Fruit fly (Drosophila melanogaster) whole organism, embryonic: ENCODE measurements around the gene Tengl1.

Experiments
- Asciz ChIP-seq: fragments of 200-800 bp; sonication (Bioruptor generic); optimal IDR thresholded peaks from 2 replicates; lab custom pipeline; 2017; ENCODE audit warnings: missing biosample characterization, mild to moderate bottlenecking, missing genetic modification characterization, missing genetic modification reagents
- Awh ChIP-seq: fragments of 200-800 bp; sonication (Bioruptor generic); IDR thresholded peaks from 2 replicates; pipeline ENCODE4, ENCODE4 v1.3.6; 2022; ENCODE audit warnings: missing biosample characterization, missing genetic modification characterization
- C15 ChIP-seq: fragments of 200-800 bp; sonication (Bioruptor generic); IDR thresholded peaks from 3 replicates; pipeline ENCODE4 v1.3.6; 2022; ENCODE audit warnings: missing biosample characterization, missing genetic modification characterization
- CG11560 ChIP-seq: fragments of 200-800 bp; sonication (Bioruptor generic); IDR thresholded peaks from 3 replicates; pipeline ENCODE4 v1.3.6; 2022; ENCODE audit warnings: missing biosample characterization, missing genetic modification characterization
- CG12104 ChIP-seq: fragments of 200-800 bp; sonication (Bioruptor generic); optimal IDR thresholded peaks from 3 replicates; lab custom pipeline; 2016; ENCODE audit warnings: missing biosample characterization, missing genetic modification characterization
- CG12155 ChIP-seq: fragments of 200-800 bp; sonication (Bioruptor generic); optimal IDR thresholded peaks from 3 replicates; lab custom pipeline; 2016; ENCODE audit warnings: missing biosample characterization, missing genetic modification characterization
- CG17385 ChIP-seq: fragments of 200-800 bp; sonication (Bioruptor generic); optimal IDR thresholded peaks from 3 replicates; lab custom pipeline; 2018; ENCODE audit warnings: missing biosample characterization, mild to moderate bottlenecking, missing genetic modification characterization
- CG17829 ChIP-seq: fragments of 200-800 bp; optimal IDR thresholded peaks from 2 replicates; lab custom pipeline; 2019; ENCODE audit warnings: missing biosample characterization, mild to moderate bottlenecking, missing genetic modification characterization, moderate library complexity
- CG32772 ChIP-seq: fragments of 200-800 bp; sonication (Bioruptor generic); IDR thresholded peaks from 2 replicates; pipeline ENCODE4 v1.3.6; 2022; ENCODE audit warnings: missing biosample characterization, missing genetic modification characterization
- CG33557 ChIP-seq: fragments of 200-800 bp; sonication (Bioruptor generic); optimal IDR thresholded peaks from 2 replicates; lab custom pipeline; 2019; ENCODE audit warnings: missing biosample characterization, mild to moderate bottlenecking, missing genetic modification characterization, moderate library complexity
- CG3726 ChIP-seq: fragments of 200-800 bp; sonication (Bioruptor generic); IDR thresholded peaks from 3 replicates; pipeline ENCODE4, ENCODE4 v1.3.6; 2022; ENCODE audit warnings: missing biosample characterization, missing genetic modification characterization
- CG4730 ChIP-seq: fragments of 200-800 bp; sonication (Bioruptor generic); IDR thresholded peaks from 2 replicates; pipeline ENCODE4 v1.3.6; 2022; ENCODE audit warnings: missing biosample characterization, missing genetic modification characterization
- CG6689 ChIP-seq: fragments of 200-800 bp; sonication (Bioruptor generic); IDR thresholded peaks from 2 replicates; pipeline ENCODE4 v1.3.6; 2022; ENCODE audit warnings: missing biosample characterization, missing genetic modification characterization
- CG6765 ChIP-seq: fragments of 200-800 bp; sonication (Bioruptor generic); optimal IDR thresholded peaks from 3 replicates; lab custom pipeline; 2017; ENCODE audit warnings: missing biosample characterization, mild to moderate bottlenecking, missing genetic modification characterization
- CG8089 ChIP-seq: fragments of 200-800 bp; sonication (Bioruptor generic); optimal IDR thresholded peaks from 3 replicates; lab custom pipeline; 2016; ENCODE audit warnings: missing biosample characterization, missing genetic modification characterization
- CG9817 ChIP-seq: fragments of 200-800 bp; sonication (Bioruptor generic); optimal IDR thresholded peaks from 2 replicates; lab custom pipeline; 2018; ENCODE audit warnings: missing biosample characterization, mild to moderate bottlenecking, missing genetic modification characterization, moderate library complexity
- CG9876 ChIP-seq: fragments of 200-800 bp; sonication (Bioruptor generic); optimal IDR thresholded peaks from 2 replicates; lab custom pipeline; 2016; ENCODE audit warnings: missing biosample characterization, missing genetic modification characterization
- CkIIα-i1 ChIP-seq: fragments of 200-800 bp; sonication (Bioruptor generic); IDR thresholded peaks from 2 replicates; pipeline ENCODE4 v1.3.6; 2022; ENCODE audit warnings: missing biosample characterization, missing genetic modification characterization
- Dbx ChIP-seq: fragments of 200-800 bp; sonication (Bioruptor generic); IDR thresholded peaks from 3 replicates; pipeline ENCODE4 v1.3.6; 2022; ENCODE audit warnings: missing biosample characterization, missing genetic modification characterization
- ERR ChIP-seq: fragments of 200-800 bp; sonication (Bioruptor generic); optimal IDR thresholded peaks from 2 replicates; lab custom pipeline; 2016; ENCODE audit warnings: missing biosample characterization, missing genetic modification characterization
- Fer2 ChIP-seq: fragments of 200-800 bp; sonication (Bioruptor generic); optimal IDR thresholded peaks from 2 replicates; lab custom pipeline; 2018; ENCODE audit warnings: missing biosample characterization, mild to moderate bottlenecking, missing genetic modification characterization, moderate library complexity
- Gsc ChIP-seq: fragments of 200-800 bp; sonication (Bioruptor generic); IDR thresholded peaks from 2 replicates; pipeline ENCODE4 v1.3.6; 2022; ENCODE audit warnings: missing biosample characterization, missing genetic modification characterization
- HHEX ChIP-seq: fragments of 200-800 bp; sonication (Bioruptor generic); optimal IDR thresholded peaks from 3 replicates; lab custom pipeline; 2017; ENCODE audit warnings: missing biosample characterization, mild to moderate bottlenecking, missing genetic modification characterization, missing genetic modification reagents
- Hand ChIP-seq: fragments of 200-800 bp; sonication (Bioruptor generic); optimal IDR thresholded peaks from 2 replicates; lab custom pipeline; 2017; ENCODE audit warnings: mild to moderate bottlenecking, missing biosample characterization, missing genetic modification reagents, missing genetic modification characterization
- NK7.1 ChIP-seq: fragments of 200-800 bp; sonication (Bioruptor generic); optimal IDR thresholded peaks from 3 replicates; lab custom pipeline; 2016; ENCODE audit warnings: missing biosample characterization, missing genetic modification characterization
- Neu2 ChIP-seq: fragments of 200-800 bp; sonication (Bioruptor generic); optimal IDR thresholded peaks from 3 replicates; lab custom pipeline; 2016; ENCODE audit warnings: missing biosample characterization, missing genetic modification characterization, borderline replicate concordance
- abd-A ChIP-seq: fragments of 200-800 bp; sonication (Bioruptor generic); optimal IDR thresholded peaks from 3 replicates; lab custom pipeline; 2019; ENCODE audit warnings: missing biosample characterization, mild to moderate bottlenecking, missing genetic modification characterization, moderate library complexity
- amos ChIP-seq: fragments of 200-800 bp; sonication (Bioruptor generic); IDR thresholded peaks from 2 replicates; pipeline ENCODE4 v1.3.6; 2022; ENCODE audit warnings: missing biosample characterization, missing genetic modification characterization; ENCODE audit not compliant: partially characterized antibody
- aop ChIP-seq: fragments of 200-800 bp; sonication (Bioruptor generic); IDR thresholded peaks from 2 replicates; pipeline ENCODE4 v1.3.6; 2022; ENCODE audit warnings: missing biosample characterization, missing genetic modification characterization
- br ChIP-seq: fragments of >200 bp; optimal IDR thresholded peaks from 2 replicates; lab custom pipeline; 2017
- chif ChIP-seq, 2 experiments: fragments of 200-800 bp; sonication (Bioruptor generic); optimal IDR thresholded peaks; 3 replicates each; lab custom pipeline; 2016; ENCODE audit warnings: missing biosample characterization in 2 of 2, missing genetic modification characterization in 2 of 2
- dysf ChIP-seq: fragments of 200-800 bp; sonication (Bioruptor generic); IDR thresholded peaks from 3 replicates; pipeline ENCODE4 v1.3.6; 2022; ENCODE audit warnings: missing biosample characterization, missing genetic modification characterization
- gsb-n ChIP-seq: fragments of 200-800 bp; sonication (Bioruptor generic); optimal IDR thresholded peaks from 3 replicates; lab custom pipeline; 2018; ENCODE audit warnings: missing biosample characterization, mild to moderate bottlenecking, missing genetic modification characterization
- luna ChIP-seq: fragments of 200-800 bp; sonication (Bioruptor generic); optimal IDR thresholded peaks from 2 replicates; lab custom pipeline; 2016; ENCODE audit warnings: missing biosample characterization, missing genetic modification characterization
- otp ChIP-seq: fragments of 200-800 bp; sonication (Bioruptor generic); IDR thresholded peaks from 3 replicates; pipeline ENCODE4, ENCODE4 v1.3.6; 2022; ENCODE audit warnings: missing biosample characterization, missing genetic modification characterization
- phol ChIP-seq: fragments of 200-800 bp; sonication (Bioruptor generic); optimal IDR thresholded peaks from 3 replicates; lab custom pipeline; 2018; ENCODE audit warnings: missing biosample characterization, mild to moderate bottlenecking, missing genetic modification characterization, moderate library complexity
- pnt ChIP-seq: fragments of 200-800 bp; sonication (Bioruptor generic); optimal IDR thresholded peaks from 3 replicates; lab custom pipeline; 2016; ENCODE audit warnings: missing biosample characterization, missing genetic modification characterization
- prd ChIP-seq, 3 experiments: fragments of >200 bp in 2 of 3; fragments of 200-800 bp in 1 of 3; sonication (Bioruptor generic) in 1 of 3; optimal IDR thresholded peaks in 2 of 3; IDR thresholded peaks in 1 of 3; 2 replicates in 2 of 3; 3 replicates in 1 of 3; pipeline versions ENCODE4 v1.3.6 to Lab custom; 2017 to 2022; ENCODE audit warnings: missing biosample characterization in 1 of 3, missing genetic modification characterization in 1 of 3
- pum ChIP-seq: fragments of 200-800 bp; sonication (Bioruptor generic); optimal IDR thresholded peaks from 2 replicates; lab custom pipeline; 2016; ENCODE audit warnings: missing biosample characterization, missing genetic modification characterization
- repo ChIP-seq: fragments of 200-800 bp; sonication (Bioruptor generic); optimal IDR thresholded peaks from 2 replicates; lab custom pipeline; 2016; ENCODE audit warnings: missing biosample characterization, missing genetic modification characterization
- row ChIP-seq: fragments of 200-800 bp; sonication (Bioruptor generic); IDR thresholded peaks from 3 replicates; pipeline ENCODE4 v1.3.6; 2022; ENCODE audit warnings: missing biosample characterization, missing genetic modification characterization
- sob ChIP-seq: fragments of 200-800 bp; sonication (Bioruptor generic); IDR thresholded peaks from 2 replicates; pipeline ENCODE4 v1.3.6; 2022; ENCODE audit warnings: missing biosample characterization, missing genetic modification characterization
- sug ChIP-seq: fragments of 200-800 bp; optimal IDR thresholded peaks from 2 replicates; lab custom pipeline; 2019; ENCODE audit warnings: missing biosample characterization, mild to moderate bottlenecking, missing genetic modification characterization, moderate library complexity
- tap ChIP-seq: fragments of 200-800 bp; optimal IDR thresholded peaks from 3 replicates; lab custom pipeline; 2019; ENCODE audit warnings: missing biosample characterization, mild to moderate bottlenecking, missing genetic modification characterization, moderate library complexity
- unc-4 ChIP-seq: fragments of 200-800 bp; sonication (Bioruptor generic); IDR thresholded peaks from 2 replicates; pipeline ENCODE4 v1.3.6; 2022; ENCODE audit warnings: missing biosample characterization, missing genetic modification characterization; ENCODE audit not compliant: partially characterized antibody
- wdn ChIP-seq: fragments of 200-800 bp; sonication (Bioruptor generic); IDR thresholded peaks from 2 replicates; pipeline ENCODE4 v1.3.6; 2022; ENCODE audit warnings: missing biosample characterization, missing genetic modification characterization
- z ChIP-seq: fragments of 200-800 bp; sonication (Bioruptor generic); IDR thresholded peaks from 3 replicates; pipeline ENCODE4 v1.3.6; 2022; ENCODE audit warnings: missing biosample characterization, missing genetic modification characterization
- zen ChIP-seq: fragments of 200-800 bp; sonication (Bioruptor generic); optimal IDR thresholded peaks from 3 replicates; lab custom pipeline; 2018; ENCODE audit warnings: missing biosample characterization, mild to moderate bottlenecking, missing genetic modification characterization, moderate library complexity
- zf30C ChIP-seq: fragments of 200-800 bp; sonication (Bioruptor generic); optimal IDR thresholded peaks from 3 replicates; lab custom pipeline; 2018; ENCODE audit warnings: missing biosample characterization, mild to moderate bottlenecking, missing genetic modification characterization

Gene Tengl1

dm6 chr2L:2226259-2227121 lies 13.9 kb downstream of the Tengl1 start, which contains the start of the genes CG15387 and sau (continued):
- TF ChIP-seq CG9876 (GFP tag; lab: Kevin White, UChicago) (peak; percentile 78), row (peak; percentile 94), Fer2 (tag; lab: Kevin White, UChicago) (peak; percentile 85), NK7.1 (GFP tag; lab: Kevin White, UChicago) (peak; percentile 70), abd-A (tag; lab: Kevin White, UChicago) (no peak), zen (tag; lab: Kevin White, UChicago) (peak; percentile 83), ERR (GFP tag; lab: Kevin White, UChicago) (peak; percentile 80), Gsc (GFP tag; lab: Robert Waterston, UW) (no peak), CG11560 (peak; percentile 49; the same call in 2 of the 3 replicates), C15 (GFP tag; lab: Robert Waterston, UW) (peak; percentile 72; the same call in 1 of the 3 replicates), CG17829 (peak; percentile 93), repo (peak; percentile 75), phol (tag; lab: Kevin White, UChicago) (peak; percentile 88), pnt (peak; percentile 79), pum (peak; percentile 93), amos (GFP tag; lab: Robert Waterston, UW) (peak; percentile 85), wdn (peak; percentile 73; the same call in 1 of the 2 replicates), CG32772 (GFP tag; lab: Robert Waterston, UW) (peak; percentile 75), prd (optimal IDR thresholded peaks at IDR 0.05; lab: Kevin White, UChicago) (no peak), prd (GFP tag; IDR thresholded peaks at IDR 0.05; lab: Robert Waterston, UW) (peak; percentile 88), CG6689 (GFP tag; lab: Robert Waterston, UW) (peak; percentile 83), CG6765 (GFP tag; lab: Kevin White, UChicago) (peak; percentile 80), HHEX (GFP tag; lab: Kevin White, UChicago) (peak; percentile 82), Asciz (GFP tag; lab: Kevin White, UChicago) (peak; percentile 76), gsb-n (tag; lab: Kevin White, UChicago) (peak; percentile 81), unc-4 (GFP tag; lab: Robert Waterston, UW) (peak; percentile 94), Awh (GFP tag; lab: Robert Waterston, UW) (peak; percentile 65), sug (tag; lab: Kevin White, UChicago) (peak; percentile 89), tap (tag; lab: Kevin White, UChicago) (peak; percentile 76), CG12104 (GFP tag; lab: Kevin White, UChicago) (peak; percentile 81), chif (GFP tag; optimal IDR thresholded peaks at IDR 0.05; lab: Kevin White, UChicago) (peak; percentile 86 to 91), CG9817 (tag; lab: Kevin White, UChicago) (peak; percentile 89), CG4730 (GFP tag; lab: Robert Waterston, UW) (peak; percentile 66), br (no peak), CkIIα-i1 (GFP tag; lab: Robert Waterston, UW) (no peak), zf30C (GFP tag; lab: Kevin White, UChicago) (peak; percentile 65), Hand (GFP tag; lab: Kevin White, UChicago) (peak; percentile 52), otp (GFP tag; lab: Robert Waterston, UW) (peak; percentile 78), CG12155 (GFP tag; lab: Kevin White, UChicago) (peak; percentile 89), dysf (GFP tag; lab: Robert Waterston, UW) (peak; percentile 83), CG33557 (GFP tag; lab: Kevin White, UChicago) (peak; percentile 87), Neu2 (no peak), luna (GFP tag; lab: Kevin White, UChicago) (peak; percentile 87), CG8089 (peak; percentile 83), Dbx (peak; percentile 84), aop (GFP tag; lab: Robert Waterston, UW) (peak; percentile 61; the same call in 1 of the 2 replicates), z (GFP tag; lab: Robert Waterston, UW) (no peak), CG17385 (peak; percentile 79), CG3726 (GFP tag; lab: Robert Waterston, UW) (peak; percentile 52; the same call in 1 of the 3 replicates), sob (GFP tag; lab: Robert Waterston, UW) (peak; percentile 93)
